Worm (Caenorhabditis elegans): ENCODE data around the gene Y50D4C.5.

DNA sequence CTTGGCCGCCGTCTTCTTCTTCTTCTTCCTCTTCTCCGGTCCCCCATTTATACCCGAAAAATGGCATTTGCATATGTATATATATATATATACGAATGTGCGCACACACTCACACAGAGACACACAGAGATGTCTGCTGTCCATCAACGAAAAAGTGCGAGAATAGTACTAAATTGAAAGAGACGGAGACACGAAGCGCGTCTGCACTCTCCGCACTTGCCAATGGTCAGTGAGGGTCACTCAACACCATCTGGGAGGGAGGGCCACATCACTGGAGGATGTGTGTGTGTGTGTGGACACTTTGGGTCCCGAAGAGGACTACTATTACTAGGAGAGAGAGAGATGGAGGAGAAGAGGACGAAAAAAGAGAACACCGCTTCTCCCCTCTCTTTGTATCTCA is 28.4 kb downstream of the Y50D4C.5 start:
- no peak for TF ChIP-seq nhr-76 (tag; optimal IDR thresholded peaks at IDR 0.05)
- TF ChIP-seq pha-4 (tag; optimal IDR thresholded peaks at IDR 0.05) = no peak
- peak; percentile 43 for TF ChIP-seq lsy-2 (tag; optimal IDR thresholded peaks at IDR 0.05)
- peak; percentile 42 for TF ChIP-seq tbx-8 (GFP tag; optimal IDR thresholded peaks at IDR 0.05)
- no peak for TF ChIP-seq sem-2 (GFP tag; optimal IDR thresholded peaks at IDR 0.05)
- TF ChIP-seq blmp-1 (tag; optimal IDR thresholded peaks at IDR 0.05) = no peak

Data from whole organism, mixed stage, embryonic.